Worm (Caenorhabditis elegans): ENCODE data around the gene clh-6.

- TF ChIP-seq nhr-23 (tag; optimal IDR thresholded peaks at IDR 0.05) (no peak), egl-27 (tag; optimal IDR thresholded peaks at IDR 0.05) (no peak), elt-1 (tag; optimal IDR thresholded peaks at IDR 0.05) (no peak), ztf-11 (tag; optimal IDR thresholded peaks at IDR 0.05) (no peak), lsy-2 (tag; optimal IDR thresholded peaks at IDR 0.05) (no peak), mdl-1 (tag; optimal IDR thresholded peaks at IDR 0.05) (no peak), lin-13 (GFP tag; optimal IDR thresholded peaks at IDR 0.05) (no peak)
Measured at ce11 chrV:12111452-12111851, 48.3 kb upstream of the clh-6 start, which contains the start of gene lhpp-1.
